Fruit fly (Drosophila melanogaster): ENCODE data around the gene CG17637.

The CG17637 gene

DNA sequence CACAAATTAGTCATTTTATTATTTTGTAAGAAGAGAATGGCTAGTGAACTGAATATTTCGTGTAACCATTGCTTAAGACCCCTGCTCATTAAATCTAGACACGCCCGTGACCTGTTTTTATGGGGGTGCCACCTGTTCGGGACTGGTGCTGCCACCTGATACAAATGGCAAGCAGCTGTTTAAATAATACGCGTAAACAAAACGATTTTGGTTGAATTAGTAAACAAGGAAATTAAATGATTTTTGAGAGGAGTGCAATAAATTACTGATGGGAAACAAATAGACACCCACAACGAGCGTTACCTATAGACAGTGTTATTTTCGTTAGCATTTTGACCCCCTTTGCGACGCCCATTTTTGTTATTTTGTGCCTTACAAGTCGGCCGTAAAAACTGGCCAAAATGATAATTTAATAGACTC lies 29.2 kb upstream of the CG17637 start:
- TF ChIP-seq Pif1A (GFP tag; optimal IDR thresholded peaks at IDR 0.05), result peak; percentile 90
- TF ChIP-seq CG9948 (tag; optimal IDR thresholded peaks at IDR 0.05), result peak; percentile 64
- TF ChIP-seq CG8301 (tag; optimal IDR thresholded peaks at IDR 0.05), result peak; percentile 81
- no peak for TF ChIP-seq CG10348 (GFP tag; IDR thresholded peaks at IDR 0.05)
- peak; percentile 80 for TF ChIP-seq CG8159 (tag; optimal IDR thresholded peaks at IDR 0.05)
- no peak for TF ChIP-seq CG4496 (GFP tag; IDR thresholded peaks at IDR 0.05)
- no peak for TF ChIP-seq Ets98B (GFP tag; IDR thresholded peaks at IDR 0.05)
- no peak for TF ChIP-seq CG12605 (GFP tag; IDR thresholded peaks at IDR 0.05)
- no peak for TF ChIP-seq rn (GFP tag; IDR thresholded peaks at IDR 0.05)
- no peak for TF ChIP-seq fd96Ca (GFP tag; IDR thresholded peaks at IDR 0.05)
- TF ChIP-seq EcR (GFP tag; optimal IDR thresholded peaks at IDR 0.05), result no peak
- peak; percentile 83 for TF ChIP-seq Pif1B (GFP tag; optimal IDR thresholded peaks at IDR 0.05)
- TF ChIP-seq CG17806 (tag; optimal IDR thresholded peaks at IDR 0.05), result peak; percentile 84
- TF ChIP-seq CG14655 (GFP tag; optimal IDR thresholded peaks at IDR 0.05), result peak; percentile 83
- TF ChIP-seq Snoo (tag; optimal IDR thresholded peaks at IDR 0.05), result peak; percentile 83
- TF ChIP-seq D1 (tag; optimal IDR thresholded peaks at IDR 0.05), result peak; percentile 75
- peak; percentile 73 for TF ChIP-seq CG15710 (tag; optimal IDR thresholded peaks at IDR 0.05)
- peak; percentile 59 for TF ChIP-seq CG34367 (tag; optimal IDR thresholded peaks at IDR 0.05)
- TF ChIP-seq CG32121 (GFP tag; IDR thresholded peaks at IDR 0.05), result no peak
- peak; percentile 47 for TF ChIP-seq gl (tag; optimal IDR thresholded peaks at IDR 0.05)
- TF ChIP-seq CG13204 (GFP tag; optimal IDR thresholded peaks at IDR 0.05), result no peak

DNA sequence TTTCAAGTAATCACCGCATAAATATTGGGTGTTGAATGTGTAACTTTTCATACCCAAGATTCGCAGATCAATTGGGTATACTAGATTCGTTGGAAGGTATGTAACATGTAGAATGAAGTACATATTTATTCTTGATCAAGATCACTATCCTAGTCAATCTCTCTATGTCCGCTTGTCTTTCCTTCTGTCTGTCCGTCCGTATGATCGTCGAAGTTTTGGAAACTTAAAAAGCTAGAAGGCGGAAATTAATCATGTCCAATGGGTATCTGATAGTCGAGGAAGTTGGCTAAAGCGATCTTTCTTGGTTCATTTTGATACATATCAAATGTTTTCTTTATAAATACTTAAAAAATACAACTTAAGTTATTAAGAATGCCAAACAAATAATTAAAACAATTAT lies 16.3 kb upstream of the CG17637 start:
- TF ChIP-seq CG9948 (tag; optimal IDR thresholded peaks at IDR 0.05) (no peak), EcR (GFP tag; optimal IDR thresholded peaks at IDR 0.05) (no peak), fd96Ca (GFP tag; IDR thresholded peaks at IDR 0.05) (no peak), CG4496 (GFP tag; IDR thresholded peaks at IDR 0.05) (no peak), CG8301 (tag; optimal IDR thresholded peaks at IDR 0.05) (no peak), Pif1B (GFP tag; optimal IDR thresholded peaks at IDR 0.05) (no peak), CG32121 (GFP tag; IDR thresholded peaks at IDR 0.05) (no peak), CG12605 (GFP tag; IDR thresholded peaks at IDR 0.05) (no peak), CG13204 (GFP tag; optimal IDR thresholded peaks at IDR 0.05) (no peak), CG8159 (tag; optimal IDR thresholded peaks at IDR 0.05) (no peak)

DNA sequence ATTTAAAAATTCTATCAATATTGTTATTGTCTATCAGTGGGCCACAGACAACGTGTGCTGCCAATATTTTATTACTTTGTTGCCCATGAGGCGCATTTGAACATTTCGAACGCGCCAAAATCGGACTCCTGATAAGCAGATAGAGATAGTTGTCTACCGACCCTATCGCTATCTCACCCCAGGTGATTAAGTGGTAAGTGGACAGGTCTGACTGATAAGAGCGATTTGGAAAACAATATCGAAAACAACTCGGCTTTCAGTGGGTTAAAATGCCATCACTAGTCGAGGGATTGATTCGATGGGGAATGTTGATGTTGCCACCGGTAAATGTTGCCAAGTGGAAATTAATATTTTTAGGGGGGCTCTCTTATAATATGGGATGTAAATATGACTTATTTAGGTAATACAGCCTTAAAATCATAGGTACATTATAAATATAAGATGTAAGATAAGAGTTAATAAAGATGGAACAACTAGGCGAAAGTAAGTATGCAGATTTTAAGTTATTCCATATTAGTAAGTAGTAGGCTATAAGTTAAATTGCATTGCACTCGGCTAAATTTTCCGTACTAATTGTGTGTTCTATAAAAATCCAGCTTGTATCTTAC lies 12.4 kb upstream of the CG17637 start, which contains the start of gene ND-39:
Gene ND-39, plus strand, starts transcription at position 558 of the 608 bp plus-strand sequence.
- no peak for TF ChIP-seq Ets98B (GFP tag; IDR thresholded peaks at IDR 0.05)
- no peak for TF ChIP-seq CG8301 (tag; optimal IDR thresholded peaks at IDR 0.05)
- TF ChIP-seq CG9948 (tag; optimal IDR thresholded peaks at IDR 0.05), result no peak
- no peak for TF ChIP-seq CG17806 (tag; optimal IDR thresholded peaks at IDR 0.05)
- TF ChIP-seq gl (tag; optimal IDR thresholded peaks at IDR 0.05), result no peak
- TF ChIP-seq CG12605 (GFP tag; IDR thresholded peaks at IDR 0.05), result no peak
- TF ChIP-seq Pif1B (GFP tag; optimal IDR thresholded peaks at IDR 0.05), result no peak
- TF ChIP-seq CG34367 (tag; optimal IDR thresholded peaks at IDR 0.05), result no peak
- no peak for TF ChIP-seq CG4496 (GFP tag; IDR thresholded peaks at IDR 0.05)
- no peak for TF ChIP-seq CG32121 (GFP tag; IDR thresholded peaks at IDR 0.05)
- no peak for TF ChIP-seq CG14655 (GFP tag; optimal IDR thresholded peaks at IDR 0.05)
- no peak for TF ChIP-seq CG10348 (GFP tag; IDR thresholded peaks at IDR 0.05)
- TF ChIP-seq rn (GFP tag; IDR thresholded peaks at IDR 0.05), result no peak
- no peak for TF ChIP-seq CG8159 (tag; optimal IDR thresholded peaks at IDR 0.05)
- no peak for TF ChIP-seq CG13204 (GFP tag; optimal IDR thresholded peaks at IDR 0.05)
- TF ChIP-seq fd96Ca (GFP tag; IDR thresholded peaks at IDR 0.05), result no peak
- no peak for TF ChIP-seq EcR (GFP tag; optimal IDR thresholded peaks at IDR 0.05)
- TF ChIP-seq Snoo (tag; optimal IDR thresholded peaks at IDR 0.05), result no peak
- no peak for TF ChIP-seq D1 (tag; optimal IDR thresholded peaks at IDR 0.05)

DNA sequence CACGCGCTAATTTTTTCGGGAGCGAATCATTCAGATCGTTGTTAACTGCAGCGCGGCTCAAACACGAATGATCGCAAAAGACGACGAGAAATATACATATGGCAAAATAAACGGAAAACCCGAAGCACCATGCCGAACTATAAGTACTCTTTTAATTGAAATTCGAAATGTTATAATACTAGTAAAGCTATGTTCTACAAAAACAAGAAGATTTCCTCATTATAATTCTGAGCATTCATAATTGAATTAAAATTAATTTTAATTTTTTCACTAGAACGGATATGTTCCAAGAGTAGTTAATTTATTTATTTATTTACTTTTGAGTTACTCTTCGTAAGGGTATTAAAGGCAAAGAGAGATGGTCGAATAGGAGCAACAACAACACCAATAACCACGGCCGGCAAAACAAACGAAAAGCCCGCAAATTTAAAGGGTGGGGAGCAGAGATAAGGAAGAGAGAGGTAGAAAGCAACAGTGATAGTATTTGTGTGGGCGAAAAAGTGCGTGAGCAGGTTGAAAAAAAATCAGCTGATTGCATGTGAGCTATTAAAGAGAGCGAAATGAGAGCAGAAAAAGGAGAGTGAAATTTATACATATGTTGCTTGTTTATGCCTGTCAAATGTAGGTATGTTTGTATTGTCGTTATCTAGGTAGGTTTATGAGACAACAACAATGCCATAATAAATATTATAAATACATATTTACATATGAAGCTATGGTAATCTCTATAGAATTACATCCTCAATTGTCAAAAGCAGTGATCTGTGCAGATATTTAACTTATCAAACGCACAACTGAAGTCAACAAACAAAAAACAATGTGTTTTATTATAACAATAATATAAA lies 10.3 kb upstream of the CG17637 start:
- TF ChIP-seq gl (tag; optimal IDR thresholded peaks at IDR 0.05) (peak; percentile 18), CG12605 (GFP tag; IDR thresholded peaks at IDR 0.05) (peak; percentile 88), CG14655 (GFP tag; optimal IDR thresholded peaks at IDR 0.05) (peak; percentile 85), CG32121 (GFP tag; IDR thresholded peaks at IDR 0.05) (peak; percentile 92), CG17806 (tag; optimal IDR thresholded peaks at IDR 0.05) (peak; percentile 85), D1 (tag; optimal IDR thresholded peaks at IDR 0.05) (peak; percentile 67), CG8159 (tag; optimal IDR thresholded peaks at IDR 0.05) (peak; percentile 90), CG15710 (tag; optimal IDR thresholded peaks at IDR 0.05) (peak; percentile 89), CG34367 (tag; optimal IDR thresholded peaks at IDR 0.05) (peak; percentile 83), fd96Ca (GFP tag; IDR thresholded peaks at IDR 0.05) (no peak), EcR (GFP tag; optimal IDR thresholded peaks at IDR 0.05) (peak; percentile 36), CG4496 (GFP tag; IDR thresholded peaks at IDR 0.05) (peak; percentile 86), CG9948 (tag; optimal IDR thresholded peaks at IDR 0.05) (peak; percentile 81), Pif1B (GFP tag; optimal IDR thresholded peaks at IDR 0.05) (peak; percentile 84), CG10348 (GFP tag; IDR thresholded peaks at IDR 0.05) (0 out of 2 replicates have a peak, but pooled peaks have one; percentile 7), CG8301 (tag; optimal IDR thresholded peaks at IDR 0.05) (peak; percentile 82), CG13204 (GFP tag; optimal IDR thresholded peaks at IDR 0.05) (no peak), Ets98B (GFP tag; IDR thresholded peaks at IDR 0.05) (peak; percentile 87), Pif1A (GFP tag; optimal IDR thresholded peaks at IDR 0.05) (peak; percentile 83), Snoo (tag; optimal IDR thresholded peaks at IDR 0.05) (peak; percentile 89), rn (GFP tag; IDR thresholded peaks at IDR 0.05) (0 out of 2 replicates have a peak, but pooled peaks have one; percentile 35)

dm6 chr3L:20494262-20494601 lies 9.8 kb upstream of the CG17637 start:
- TF ChIP-seq CG17806 (tag; optimal IDR thresholded peaks at IDR 0.05) (no peak), CG13204 (GFP tag; optimal IDR thresholded peaks at IDR 0.05) (no peak), fd96Ca (GFP tag; IDR thresholded peaks at IDR 0.05) (no peak), CG10348 (GFP tag; IDR thresholded peaks at IDR 0.05) (no peak), D1 (tag; optimal IDR thresholded peaks at IDR 0.05) (no peak), CG8301 (tag; optimal IDR thresholded peaks at IDR 0.05) (peak; percentile 7), Ets98B (GFP tag; IDR thresholded peaks at IDR 0.05) (peak; percentile 24), CG32121 (GFP tag; IDR thresholded peaks at IDR 0.05) (peak; percentile 23; the same call in 1 of the 2 replicates), CG9948 (tag; optimal IDR thresholded peaks at IDR 0.05) (no peak)

Measured in whole organism, pupa.